Fruit fly (Drosophila melanogaster): ENCODE data around the gene inaF-D.

Gene inaF-D

DNA sequence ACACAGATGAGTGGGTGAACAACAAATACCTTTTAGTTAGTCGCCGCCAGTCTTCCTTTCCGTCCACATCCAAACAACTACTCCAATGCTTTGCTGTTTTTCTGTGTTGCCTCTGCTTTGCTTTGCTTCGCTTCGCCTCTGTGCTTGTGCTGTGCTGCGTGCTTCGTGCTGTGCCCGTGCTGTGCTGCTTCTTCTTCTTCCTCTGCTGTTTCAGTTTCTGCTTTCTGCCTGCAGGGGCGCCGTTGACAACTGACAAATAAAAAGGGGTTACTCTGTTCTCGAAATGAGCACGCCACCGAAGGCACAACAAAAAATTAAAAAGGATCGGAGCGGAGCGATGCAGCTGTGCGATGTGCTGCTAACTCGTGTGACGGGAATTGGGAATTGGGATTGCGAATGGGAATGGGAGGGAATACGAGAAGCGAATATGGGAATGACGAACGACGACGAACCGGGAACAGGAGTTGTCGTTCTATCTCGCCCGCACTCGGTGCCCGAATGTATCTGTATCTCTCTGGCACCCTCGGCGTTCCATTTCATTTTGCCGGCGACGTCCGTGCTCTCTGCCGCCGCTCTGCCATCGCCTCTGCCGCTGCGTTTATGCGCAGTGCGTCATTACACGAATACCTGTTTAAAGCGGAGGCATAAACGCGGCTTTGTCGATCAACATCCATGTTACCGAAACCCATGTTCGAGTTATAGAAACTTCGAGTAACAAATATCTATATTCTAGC lies 14.2 kb downstream of the inaF-D start (continued):
- peak; percentile 59 for TF ChIP-seq CG13775 (GFP tag; optimal IDR thresholded peaks at IDR 0.05)
- TF ChIP-seq unpg (GFP tag; optimal IDR thresholded peaks at IDR 0.05): peak; percentile 66
- TF ChIP-seq ash1 (GFP tag; optimal IDR thresholded peaks at IDR 0.05): no peak
- no peak for TF ChIP-seq Spps (tag; optimal IDR thresholded peaks at IDR 0.05)
- TF ChIP-seq CG7987 (GFP tag; optimal IDR thresholded peaks at IDR 0.05): peak; percentile 78
- TF ChIP-seq CG1832 (GFP tag; optimal IDR thresholded peaks at IDR 0.05): peak; percentile 81
- TF ChIP-seq gcm (GFP tag; optimal IDR thresholded peaks at IDR 0.05): peak; percentile 13
- peak; percentile 71 for TF ChIP-seq CG18619 (GFP tag; optimal IDR thresholded peaks at IDR 0.05)
- no peak for TF ChIP-seq prd (optimal IDR thresholded peaks at IDR 0.05)
- TF ChIP-seq prd (GFP tag; IDR thresholded peaks at IDR 0.05): peak; percentile 77
- peak; percentile 73 for TF ChIP-seq dmrt99B (tag; optimal IDR thresholded peaks at IDR 0.05)
- peak; percentile 68 for TF ChIP-seq CG3847 (GFP tag; IDR thresholded peaks at IDR 0.05)
- TF ChIP-seq ranshi (GFP tag; IDR thresholded peaks at IDR 0.05): peak; percentile 71; the same call in 1 of the 2 replicates
- no peak for TF ChIP-seq CG14965 (GFP tag; optimal IDR thresholded peaks at IDR 0.05; ENCODE audit: borderline replicate concordance)
- peak; percentile 55 for TF ChIP-seq CG10147 (GFP tag; optimal IDR thresholded peaks at IDR 0.05)
- peak; percentile 72 for TF ChIP-seq fu2 (GFP tag; optimal IDR thresholded peaks at IDR 0.05)
- no peak for TF ChIP-seq Bteb2 (GFP tag; optimal IDR thresholded peaks at IDR 0.05)
- TF ChIP-seq pros (GFP tag; optimal IDR thresholded peaks at IDR 0.05): peak; percentile 29
- peak; percentile 71 for TF ChIP-seq org-1 (GFP tag; optimal IDR thresholded peaks at IDR 0.05)
- TF ChIP-seq CG14441 (GFP tag; IDR thresholded peaks at IDR 0.05): peak; percentile 82
- TF ChIP-seq shn (GFP tag; optimal IDR thresholded peaks at IDR 0.05): peak; percentile 75
- peak; percentile 43 for TF ChIP-seq CG9876 (GFP tag; optimal IDR thresholded peaks at IDR 0.05)
- TF ChIP-seq chinmo (GFP tag; IDR thresholded peaks at IDR 0.05; ENCODE audit: partially characterized antibody): 0 out of 4 replicates have a peak, but pooled peaks have one; percentile 65
- TF ChIP-seq vnd (GFP tag; IDR thresholded peaks at IDR 0.05; ENCODE audit: partially characterized antibody): no peak
- peak; percentile 51 for TF ChIP-seq CG9817 (tag; optimal IDR thresholded peaks at IDR 0.05)
- peak; percentile 77 for TF ChIP-seq CG18599 (GFP tag; optimal IDR thresholded peaks at IDR 0.05)
- TF ChIP-seq Nf-YC (tag; optimal IDR thresholded peaks at IDR 0.05): peak; percentile 67
- TF ChIP-seq CG6654 (GFP tag; optimal IDR thresholded peaks at IDR 0.05): peak; percentile 9
- TF ChIP-seq CG9932 (GFP tag; IDR thresholded peaks at IDR 0.05): peak; percentile 69
- 0 out of 3 replicates have a peak, but pooled peaks have one; percentile 17 for TF ChIP-seq CG34224 (GFP tag; IDR thresholded peaks at IDR 0.05; ENCODE audit: partially characterized antibody)
- peak; percentile 87 for TF ChIP-seq jumu (GFP tag; optimal IDR thresholded peaks at IDR 0.05)
- TF ChIP-seq CG30403 (GFP tag; optimal IDR thresholded peaks at IDR 0.05): peak; percentile 46
- TF ChIP-seq hth (optimal IDR thresholded peaks at IDR 0.05): no peak
- peak; percentile 43 for TF ChIP-seq Sox100B (GFP tag; optimal IDR thresholded peaks at IDR 0.05)
- TF ChIP-seq Hsf (GFP tag; optimal IDR thresholded peaks at IDR 0.05): peak; percentile 9
- TF ChIP-seq gcm2 (GFP tag; optimal IDR thresholded peaks at IDR 0.05): no peak
- TF ChIP-seq pho (GFP tag; optimal IDR thresholded peaks at IDR 0.05): peak; percentile 79
- TF ChIP-seq CG12104 (GFP tag; optimal IDR thresholded peaks at IDR 0.05): no peak
- no peak; the same call in 2 of the 3 replicates for TF ChIP-seq otp (GFP tag; IDR thresholded peaks at IDR 0.05)
- no peak for TF ChIP-seq br (optimal IDR thresholded peaks at IDR 0.05)
- TF ChIP-seq CG15479 (GFP tag; optimal IDR thresholded peaks at IDR 0.05): no peak
- peak; percentile 62 for TF ChIP-seq seq (GFP tag; IDR thresholded peaks at IDR 0.05)
- TF ChIP-seq ERR (GFP tag; optimal IDR thresholded peaks at IDR 0.05): no peak
- no peak for TF ChIP-seq lov (optimal IDR thresholded peaks at IDR 0.05)
- peak; percentile 60; the same call in 2 of the 3 replicates for TF ChIP-seq lov (GFP tag; IDR thresholded peaks at IDR 0.05)
- TF ChIP-seq slp2 (GFP tag; optimal IDR thresholded peaks at IDR 0.05): peak; percentile 64
- no peak for TF ChIP-seq CG7271 (tag; optimal IDR thresholded peaks at IDR 0.05)
- no peak for TF ChIP-seq CG12155 (GFP tag; optimal IDR thresholded peaks at IDR 0.05)
- TF ChIP-seq Ets97D (GFP tag; optimal IDR thresholded peaks at IDR 0.05): peak; percentile 18
- peak; percentile 78 for TF ChIP-seq Dbx (GFP tag; IDR thresholded peaks at IDR 0.05)

Measured in whole organism, embryonic.